Fruit fly (Drosophila melanogaster): ENCODE measurements around the gene CG5938.

CG5938 gene

DNA sequence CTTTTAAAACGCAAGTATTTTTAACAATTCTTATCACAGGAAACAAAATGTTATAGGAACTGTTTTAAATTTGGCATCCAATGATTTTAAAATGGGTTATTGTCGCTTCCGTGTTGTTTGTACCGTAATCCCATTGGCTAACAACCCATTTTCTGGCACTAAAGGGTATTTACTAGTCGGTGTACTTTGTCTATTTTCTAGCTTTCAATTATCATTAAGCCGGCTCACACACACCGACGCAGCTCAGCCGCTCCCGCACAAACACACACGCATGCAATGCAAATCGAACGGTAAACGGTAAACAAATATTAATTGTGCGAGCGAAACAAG is 30.2 kb upstream of the CG5938 start:
- no peak for TF ChIP-seq N (GFP tag; optimal IDR thresholded peaks at IDR 0.05)
- TF ChIP-seq woc (GFP tag; optimal IDR thresholded peaks at IDR 0.05): no peak
- TF ChIP-seq brk (GFP tag; optimal IDR thresholded peaks at IDR 0.05): no peak
- TF ChIP-seq Hnf4 (GFP tag; optimal IDR thresholded peaks at IDR 0.05): no peak
- TF ChIP-seq Vsx2 (GFP tag; optimal IDR thresholded peaks at IDR 0.05; ENCODE audit: partially characterized antibody): no peak
- TF ChIP-seq HLH106 (tag; optimal IDR thresholded peaks at IDR 0.05): no peak
- no peak for TF ChIP-seq usp (GFP tag; optimal IDR thresholded peaks at IDR 0.05)
- no peak for TF ChIP-seq sage (GFP tag; optimal IDR thresholded peaks at IDR 0.05)
- TF ChIP-seq jim (GFP tag; optimal IDR thresholded peaks at IDR 0.05): no peak
- no peak for TF ChIP-seq GATAd (GFP tag; optimal IDR thresholded peaks at IDR 0.05)

- TF ChIP-seq Rel (GFP tag; optimal IDR thresholded peaks at IDR 0.05) (peak; percentile 50), Rel (tag; optimal IDR thresholded peaks at IDR 0.05) (peak; percentile 67), fru (GFP tag; optimal IDR thresholded peaks at IDR 0.05) (peak; percentile 6), foxo (GFP tag; optimal IDR thresholded peaks at IDR 0.05) (peak in 1 of 2 experiments; percentile 49), tai (GFP tag; optimal IDR thresholded peaks at IDR 0.05) (no peak), rgr (GFP tag; optimal IDR thresholded peaks at IDR 0.05) (peak; percentile 31), usp (GFP tag; optimal IDR thresholded peaks at IDR 0.05) (no peak), br (GFP tag; optimal IDR thresholded peaks at IDR 0.05) (peak; percentile 13), OdsH (GFP tag; optimal IDR thresholded peaks at IDR 0.05) (peak; percentile 3), HLH106 (tag; optimal IDR thresholded peaks at IDR 0.05) (peak; percentile 20), Vsx2 (GFP tag; optimal IDR thresholded peaks at IDR 0.05; ENCODE audit: partially characterized antibody) (peak; percentile 21), Mio (GFP tag; optimal IDR thresholded peaks at IDR 0.05) (no peak), Dif (GFP tag; optimal IDR thresholded peaks at IDR 0.05; ENCODE audit: partially characterized antibody) (peak; percentile 66), ey (GFP tag; optimal IDR thresholded peaks at IDR 0.05) (peak; percentile 32), h (GFP tag; optimal IDR thresholded peaks at IDR 0.05) (peak; percentile 31), N (GFP tag; optimal IDR thresholded peaks at IDR 0.05) (peak; percentile 32), jim (GFP tag; optimal IDR thresholded peaks at IDR 0.05) (no peak), Hr83 (GFP tag; optimal IDR thresholded peaks at IDR 0.05; ENCODE audit: poor library complexity, severe bottlenecking) (peak; percentile 79), psq (GFP tag; optimal IDR thresholded peaks at IDR 0.05) (peak; percentile 33)
These were observed 29.7 kb upstream of the CG5938 start, which contains the start of gene CG18766 for dm6 chr3R:27244742-27245400. Gene CG18766 (minus strand): TSS chr3R:27245249.

DNA sequence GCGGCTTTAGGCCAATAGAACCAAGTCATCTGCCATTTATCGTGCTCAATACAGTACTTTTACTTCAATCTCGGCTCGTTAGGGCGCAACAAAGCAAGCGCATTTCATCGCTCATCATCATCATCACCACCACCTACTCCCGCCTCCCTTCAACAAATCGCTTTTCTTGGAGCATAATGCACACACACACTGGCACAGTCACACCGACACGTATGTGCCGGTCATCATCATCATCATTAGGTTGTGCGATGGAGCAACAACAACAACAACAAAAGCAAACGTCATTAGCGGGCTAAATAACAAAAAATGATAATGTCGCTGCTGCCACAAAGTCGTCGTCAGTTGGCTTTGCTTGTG is 29.2 kb upstream of the CG5938 start:
- TF ChIP-seq foxo (GFP tag; optimal IDR thresholded peaks at IDR 0.05): peak in 1 of 2 experiments; percentile 18
- no peak for TF ChIP-seq Sp1 (GFP tag; optimal IDR thresholded peaks at IDR 0.05)
- peak; percentile 8 for TF ChIP-seq rgr (GFP tag; optimal IDR thresholded peaks at IDR 0.05)

DNA sequence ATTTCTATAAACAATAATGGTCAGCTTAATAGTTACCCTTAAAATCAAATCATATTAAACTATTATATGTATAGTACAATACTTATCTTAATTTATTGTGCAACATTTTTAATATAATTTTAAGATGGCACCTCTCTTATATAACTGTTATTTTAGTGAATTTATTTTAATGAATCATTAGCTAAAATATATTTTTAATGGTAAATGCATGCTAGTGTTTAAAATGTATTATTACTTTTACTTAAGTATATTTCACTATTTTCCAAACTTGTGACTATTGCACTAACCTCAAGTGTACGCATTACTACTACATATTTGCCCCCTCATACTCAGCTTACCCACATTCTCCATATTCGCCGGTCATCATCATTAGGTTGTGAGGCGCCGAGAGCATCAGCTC is 28.3 kb upstream of the CG5938 start:
- TF ChIP-seq foxo (GFP tag; optimal IDR thresholded peaks at IDR 0.05) (peak in 1 of 2 experiments; percentile 46), Sp1 (GFP tag; optimal IDR thresholded peaks at IDR 0.05) (peak; percentile 50), psq (GFP tag; optimal IDR thresholded peaks at IDR 0.05) (peak; percentile 37), rgr (GFP tag; optimal IDR thresholded peaks at IDR 0.05) (peak; percentile 47), OdsH (GFP tag; optimal IDR thresholded peaks at IDR 0.05) (peak; percentile 45), tai (GFP tag; optimal IDR thresholded peaks at IDR 0.05) (no peak), h (GFP tag; optimal IDR thresholded peaks at IDR 0.05) (peak; percentile 21), Hnf4 (GFP tag; optimal IDR thresholded peaks at IDR 0.05) (no peak), Dif (GFP tag; optimal IDR thresholded peaks at IDR 0.05; ENCODE audit: partially characterized antibody) (no peak), HLH106 (tag; optimal IDR thresholded peaks at IDR 0.05) (peak; percentile 56)

DNA sequence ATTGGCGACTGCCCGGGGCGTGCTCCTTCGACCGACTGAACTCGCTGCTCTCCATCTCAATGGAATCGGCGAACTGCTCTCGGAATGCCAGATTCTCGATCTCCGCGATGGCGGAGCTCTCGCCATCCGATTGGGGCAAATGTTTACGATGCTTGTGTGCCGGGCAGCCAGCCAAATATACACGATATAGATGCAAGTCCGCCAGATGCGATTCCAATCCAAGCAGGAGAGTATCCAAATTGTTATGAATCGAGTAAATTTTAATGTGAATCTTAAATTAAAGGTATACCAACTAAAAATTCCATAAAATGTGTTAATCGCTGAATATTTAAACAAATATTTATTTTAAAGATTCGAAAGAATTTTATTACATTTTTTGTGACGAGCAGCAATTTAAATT is 26.7 kb upstream of the CG5938 start, which contains the start of gene CG5984:
Gene CG5984 (minus strand): TSS at position 101 of the 400 bp plus-strand sequence.
- TF ChIP-seq woc (GFP tag; optimal IDR thresholded peaks at IDR 0.05) (no peak), h (GFP tag; optimal IDR thresholded peaks at IDR 0.05) (no peak), Sp1 (GFP tag; optimal IDR thresholded peaks at IDR 0.05) (no peak), CG9705 (GFP tag; optimal IDR thresholded peaks at IDR 0.05) (no peak), ey (GFP tag; optimal IDR thresholded peaks at IDR 0.05) (no peak), sage (GFP tag; optimal IDR thresholded peaks at IDR 0.05) (no peak), fru (GFP tag; optimal IDR thresholded peaks at IDR 0.05) (no peak), usp (GFP tag; optimal IDR thresholded peaks at IDR 0.05) (no peak), Rel (GFP tag; optimal IDR thresholded peaks at IDR 0.05) (no peak), Rel (tag; optimal IDR thresholded peaks at IDR 0.05) (no peak), sv (GFP tag; optimal IDR thresholded peaks at IDR 0.05) (no peak), HLH106 (tag; optimal IDR thresholded peaks at IDR 0.05) (no peak), lola (GFP tag; optimal IDR thresholded peaks at IDR 0.05) (no peak), OdsH (GFP tag; optimal IDR thresholded peaks at IDR 0.05) (no peak), br (GFP tag; optimal IDR thresholded peaks at IDR 0.05) (no peak), Jra (GFP tag; optimal IDR thresholded peaks at IDR 0.05) (no peak), Abd-B (GFP tag; optimal IDR thresholded peaks at IDR 0.05) (no peak), dmrt93B (GFP tag; optimal IDR thresholded peaks at IDR 0.05) (no peak), Dif (GFP tag; optimal IDR thresholded peaks at IDR 0.05; ENCODE audit: partially characterized antibody) (no peak), psq (GFP tag; optimal IDR thresholded peaks at IDR 0.05) (no peak), Hr83 (GFP tag; optimal IDR thresholded peaks at IDR 0.05; ENCODE audit: poor library complexity, severe bottlenecking) (no peak)
